Comparison of ENCODE assay signal across 2 fruit fly cellular contexts in the genomic region with DNA sequence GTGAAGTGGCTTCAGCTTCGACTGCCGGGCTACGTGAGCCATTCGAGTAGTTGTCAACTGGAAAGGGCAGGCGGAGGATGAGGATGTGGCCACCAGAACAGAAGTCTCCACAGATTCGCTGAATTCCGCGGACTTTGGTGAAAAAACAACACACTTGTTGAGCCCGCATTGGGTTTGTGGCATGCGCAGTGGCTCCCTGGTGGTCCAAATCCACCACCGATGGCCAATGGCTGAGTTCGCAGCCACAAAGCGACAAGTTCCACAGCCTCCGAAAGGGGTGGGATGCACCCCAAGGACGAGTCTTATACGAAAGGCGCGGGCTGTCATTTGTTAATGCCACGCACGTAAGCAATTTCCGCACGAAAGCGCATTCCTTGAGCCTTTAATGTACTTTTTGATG.
TF ChIP-seq lines count a peak whose summit lies in the region.

No protein-coding gene starts in this region.

- no peak for TF ChIP-seq CTCF in whole organism, embryonic (GFP tag; optimal IDR thresholded peaks at IDR 0.05; lab: Kevin White, UChicago)

TF ChIP-seq in whole organism, embryonic, 481 proteins besides CTCF, POLR2A, EP300 and RAD21:
- TF ChIP-seq Hey (tag; optimal IDR thresholded peaks at IDR 0.05; lab: Kevin White, UChicago) (no peak), scrt (GFP tag; optimal IDR thresholded peaks at IDR 0.05; lab: Kevin White, UChicago) (peak; percentile 95), CG8281 (tag; optimal IDR thresholded peaks at IDR 0.05; lab: Kevin White, UChicago) (no peak), BEAF-32 (GFP tag; optimal IDR thresholded peaks at IDR 0.05; lab: Kevin White, UChicago) (no peak), dati (GFP tag; IDR thresholded peaks at IDR 0.05; lab: Robert Waterston, UW) (no peak), Nf-YC (tag; optimal IDR thresholded peaks at IDR 0.05; lab: Kevin White, UChicago) (peak; percentile 65), ewg (GFP tag; optimal IDR thresholded peaks at IDR 0.05; lab: Kevin White, UChicago) (peak; percentile 69), nerfin-1 (tag; optimal IDR thresholded peaks at IDR 0.05; lab: Kevin White, UChicago) (peak; percentile 0), croc (GFP tag; conservative IDR thresholded peaks at IDR 0.05; lab: Robert Waterston, UW) (no peak), CG11504 (tag; optimal IDR thresholded peaks at IDR 0.05; lab: Kevin White, UChicago) (no peak), h (optimal IDR thresholded peaks at IDR 0.05; lab: Kevin White, UChicago) (no peak), CG12299 (tag; optimal IDR thresholded peaks at IDR 0.05; lab: Kevin White, UChicago) (no peak), unpg (GFP tag; optimal IDR thresholded peaks at IDR 0.05; lab: Kevin White, UChicago) (no peak)
TF ChIP-seq in whole organism, embryonic: peak in this region for 4.

TF ChIP-seq in whole organism, pupa, 21 proteins besides CTCF, POLR2A, EP300 and RAD21:
- TF ChIP-seq CG8301 (tag; optimal IDR thresholded peaks at IDR 0.05; lab: Kevin White, UChicago) (no peak), CG12605 (GFP tag; IDR thresholded peaks at IDR 0.05; lab: Robert Waterston, UW) (peak; percentile 83)
